Worm (Caenorhabditis elegans) whole organism, late embryonic: Measurements from ENCODE around the gene mec-1.

ENCODE experiments used
- K02D7.2 ChIP-seq: sonication (generic microtip); optimal IDR thresholded peaks from 2 replicates; lab custom pipeline; 2017; ENCODE audit warnings: mild to moderate bottlenecking, missing genetic modification characterization, missing compliant biosample characterization
- K09A11.1 ChIP-seq: sonication (generic microtip); optimal IDR thresholded peaks from 2 replicates; lab custom pipeline; 2017; ENCODE audit warnings: antibody characterized with exemption, mild to moderate bottlenecking, missing genetic modification characterization, missing compliant biosample characterization; ENCODE audit not compliant: insufficient read depth
- hlh-6 ChIP-seq: sonication (generic microtip); optimal IDR thresholded peaks from 2 replicates; lab custom pipeline; 2016; ENCODE audit warnings: missing genotype, missing genetic modification characterization, missing compliant biosample characterization
- pag-3 ChIP-seq: sonication (generic microtip); optimal IDR thresholded peaks from 2 replicates; lab custom pipeline; 2016; ENCODE audit warnings: missing compliant biosample characterization, missing genetic modification characterization, borderline replicate concordance

DNA sequence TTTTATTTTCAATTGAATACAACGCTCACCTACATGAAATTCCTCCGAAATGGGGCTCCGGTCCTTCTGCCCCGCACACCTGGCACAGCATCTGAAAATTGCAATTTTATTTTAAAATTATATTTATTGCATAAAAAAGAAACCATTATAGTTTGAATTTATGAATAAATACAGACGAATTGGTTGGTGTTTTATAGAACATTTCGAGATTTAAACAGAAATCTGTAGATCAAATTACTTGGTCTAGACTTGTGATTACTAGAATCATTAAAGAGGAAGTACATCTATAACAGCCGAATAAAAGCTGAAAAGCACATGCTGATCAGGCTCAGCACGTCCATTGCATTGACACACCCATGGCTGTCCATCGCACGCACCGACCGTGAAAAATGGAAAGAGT is 35.4 kb downstream of the mec-1 start, which contains the start of gene nhr-162:
- TF ChIP-seq hlh-6 (tag; lab: Kevin White, UChicago) (no peak), K02D7.2 (tag; lab: Kevin White, UChicago) (no peak), K09A11.1 (tag; lab: Kevin White, UChicago) (no peak), pag-3 (tag; lab: Kevin White, UChicago) (no peak)
